Worm (Caenorhabditis elegans): ENCODE measurements around the gene klp-7.

Gene klp-7

DNA sequence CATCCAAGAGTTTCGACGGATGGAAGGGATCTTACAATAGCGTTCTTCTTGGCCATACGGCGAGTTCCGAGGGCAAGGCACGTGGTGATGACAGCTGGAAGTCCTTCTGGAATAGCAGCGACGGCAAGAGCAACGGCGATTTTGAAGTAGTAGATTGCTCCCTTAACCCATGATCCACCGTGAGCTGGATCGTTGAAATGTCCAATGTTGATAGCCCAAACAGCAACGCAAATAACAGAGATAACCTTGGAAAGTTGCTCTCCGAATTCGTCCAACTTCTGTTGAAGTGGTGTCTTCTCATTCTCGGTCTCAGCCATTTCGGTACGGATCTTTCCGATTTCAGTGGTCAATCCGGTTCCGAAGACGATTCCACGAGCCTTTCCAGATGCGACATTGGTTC, 9.5 kb downstream of the klp-7 start:
- no peak for TF ChIP-seq ceh-36 (tag; optimal IDR thresholded peaks at IDR 0.05)
- TF ChIP-seq F13C5.2 (tag; optimal IDR thresholded peaks at IDR 0.05): no peak
- TF ChIP-seq tbx-11 (GFP tag; IDR thresholded peaks at IDR 0.05): no peak
- TF ChIP-seq hmg-4 (GFP tag; optimal IDR thresholded peaks at IDR 0.05): no peak
- no peak for TF ChIP-seq aly-1 (tag; optimal IDR thresholded peaks at IDR 0.05)
- no peak for TF ChIP-seq tbx-37 (GFP tag; conservative IDR thresholded peaks at IDR 0.05)
- TF ChIP-seq B0310.2 (tag; optimal IDR thresholded peaks at IDR 0.05): no peak
- no peak for TF ChIP-seq flt-1 (GFP tag; IDR thresholded peaks at IDR 0.05)
- no peak for TF ChIP-seq ets-7 (tag; optimal IDR thresholded peaks at IDR 0.05)
- no peak for TF ChIP-seq ceh-13 (GFP tag; optimal IDR thresholded peaks at IDR 0.05)
- TF ChIP-seq sea-1 (GFP tag; conservative IDR thresholded peaks at IDR 0.05): no peak
- no peak for TF ChIP-seq pes-1 (GFP tag; IDR thresholded peaks at IDR 0.05)
- TF ChIP-seq ama-1 (optimal IDR thresholded peaks at IDR 0.05): no peak
- TF ChIP-seq tra-4 (tag; optimal IDR thresholded peaks at IDR 0.05): no peak
- no peak for TF ChIP-seq hmbx-1 (tag; optimal IDR thresholded peaks at IDR 0.05)
- TF ChIP-seq hnd-1 (tag; optimal IDR thresholded peaks at IDR 0.05): no peak
- no peak for TF ChIP-seq scrt-1 (GFP tag; IDR thresholded peaks at IDR 0.05)

DNA sequence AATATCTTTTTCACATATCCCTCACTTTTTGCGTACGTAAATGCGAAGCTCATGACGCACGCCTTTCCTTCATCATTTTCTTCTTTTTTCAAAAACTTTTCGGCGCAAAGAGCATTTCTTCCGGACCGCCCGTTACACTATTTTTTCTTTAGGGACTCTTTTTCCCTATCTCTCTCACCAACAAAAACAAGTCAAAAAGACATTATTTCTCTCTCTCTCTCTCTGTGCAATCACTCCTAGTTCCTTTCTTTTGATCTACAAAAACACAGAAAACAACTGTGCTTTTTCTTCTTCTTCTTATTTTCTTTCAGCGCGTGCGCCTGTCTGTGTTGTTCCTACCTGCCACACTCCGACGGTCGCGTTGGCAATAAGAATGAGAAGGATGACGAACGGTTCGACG, 10.3 kb downstream of the klp-7 start:
- no peak for TF ChIP-seq sea-1 (GFP tag; conservative IDR thresholded peaks at IDR 0.05)
- no peak for TF ChIP-seq pes-1 (GFP tag; IDR thresholded peaks at IDR 0.05)
- no peak for TF ChIP-seq hmg-4 (GFP tag; optimal IDR thresholded peaks at IDR 0.05)
- no peak for TF ChIP-seq ets-7 (tag; optimal IDR thresholded peaks at IDR 0.05)
- TF ChIP-seq aly-1 (tag; optimal IDR thresholded peaks at IDR 0.05): no peak
- no peak for TF ChIP-seq hnd-1 (tag; optimal IDR thresholded peaks at IDR 0.05)
- TF ChIP-seq flt-1 (GFP tag; IDR thresholded peaks at IDR 0.05): no peak
- TF ChIP-seq F13C5.2 (tag; optimal IDR thresholded peaks at IDR 0.05): no peak
- no peak for TF ChIP-seq tra-4 (tag; optimal IDR thresholded peaks at IDR 0.05)
- no peak for TF ChIP-seq tbx-11 (GFP tag; IDR thresholded peaks at IDR 0.05)
- TF ChIP-seq ama-1 (optimal IDR thresholded peaks at IDR 0.05): no peak
- TF ChIP-seq hmbx-1 (tag; optimal IDR thresholded peaks at IDR 0.05): no peak
- TF ChIP-seq ceh-36 (tag; optimal IDR thresholded peaks at IDR 0.05): no peak
- TF ChIP-seq ceh-13 (GFP tag; optimal IDR thresholded peaks at IDR 0.05): no peak
- no peak for TF ChIP-seq B0310.2 (tag; optimal IDR thresholded peaks at IDR 0.05)
- TF ChIP-seq scrt-1 (GFP tag; IDR thresholded peaks at IDR 0.05): no peak
- no peak for TF ChIP-seq tbx-37 (GFP tag; conservative IDR thresholded peaks at IDR 0.05)

DNA sequence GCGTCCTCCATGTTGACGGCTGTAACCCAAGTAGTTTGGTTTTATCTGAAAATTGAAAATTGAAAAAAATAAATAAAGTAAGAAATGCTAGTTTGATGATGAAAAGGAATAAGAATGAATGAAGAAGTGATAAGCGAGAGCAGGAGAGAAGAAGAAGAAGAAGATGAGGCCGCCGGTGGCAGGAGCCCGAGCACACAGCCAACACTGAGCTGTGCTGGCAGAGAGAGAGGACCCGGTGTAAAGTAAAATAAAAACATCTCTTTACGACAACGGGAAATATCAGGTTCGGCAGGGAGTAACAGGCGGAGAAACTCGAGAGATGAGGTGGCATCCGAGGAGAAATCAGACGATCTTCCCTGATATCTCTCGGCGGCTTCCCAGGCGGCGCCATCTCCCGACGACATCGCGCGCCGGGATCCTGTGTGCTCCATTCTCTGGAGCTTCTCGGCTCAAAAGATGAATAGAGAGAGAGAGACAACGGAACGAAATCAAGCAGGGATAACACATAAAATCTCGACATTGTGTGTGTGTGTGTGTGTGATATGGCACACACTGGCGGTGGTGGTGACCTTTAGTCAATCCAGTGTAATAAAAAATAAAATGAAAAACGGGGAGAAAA, 11.2 kb downstream of the klp-7 start, which contains the start of gene sca-1:
Gene sca-1 (minus strand): TSS at position 51 of the 619 bp plus-strand sequence.
- no peak for TF ChIP-seq aly-1 (tag; optimal IDR thresholded peaks at IDR 0.05)
- TF ChIP-seq ceh-36 (tag; optimal IDR thresholded peaks at IDR 0.05): no peak
- no peak for TF ChIP-seq ama-1 (optimal IDR thresholded peaks at IDR 0.05)
- TF ChIP-seq tbx-37 (GFP tag; conservative IDR thresholded peaks at IDR 0.05): no peak
- TF ChIP-seq flt-1 (GFP tag; IDR thresholded peaks at IDR 0.05): no peak
- TF ChIP-seq ceh-13 (GFP tag; optimal IDR thresholded peaks at IDR 0.05): no peak
- TF ChIP-seq hnd-1 (tag; optimal IDR thresholded peaks at IDR 0.05): no peak
- no peak for TF ChIP-seq pes-1 (GFP tag; IDR thresholded peaks at IDR 0.05)
- TF ChIP-seq hmbx-1 (tag; optimal IDR thresholded peaks at IDR 0.05): no peak
- TF ChIP-seq scrt-1 (GFP tag; IDR thresholded peaks at IDR 0.05): no peak
- TF ChIP-seq hmg-4 (GFP tag; optimal IDR thresholded peaks at IDR 0.05): no peak
- no peak for TF ChIP-seq F13C5.2 (tag; optimal IDR thresholded peaks at IDR 0.05)
- no peak for TF ChIP-seq ets-7 (tag; optimal IDR thresholded peaks at IDR 0.05)

DNA sequence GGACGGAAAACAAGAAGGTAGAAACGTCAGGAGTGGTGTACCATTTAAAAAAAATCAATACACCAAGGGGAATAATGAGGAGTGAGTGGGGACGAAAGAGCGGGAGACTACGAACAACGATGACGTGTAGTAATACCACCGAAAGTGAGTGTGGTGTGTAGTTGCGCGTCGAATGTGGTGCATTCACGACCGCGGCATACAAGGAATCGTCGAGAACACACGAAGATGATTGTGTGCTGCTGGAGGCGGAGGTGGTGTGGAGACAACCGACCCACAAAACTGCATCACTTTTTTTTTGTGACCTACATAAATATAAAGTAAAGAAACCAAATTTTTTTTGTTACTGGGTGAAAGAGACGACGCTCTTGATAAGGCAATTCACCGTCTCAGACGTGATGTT, 12.6 kb downstream of the klp-7 start:
- TF ChIP-seq ceh-36 (tag; optimal IDR thresholded peaks at IDR 0.05): no peak
- no peak for TF ChIP-seq pes-1 (GFP tag; IDR thresholded peaks at IDR 0.05)
- TF ChIP-seq hmg-4 (GFP tag; optimal IDR thresholded peaks at IDR 0.05): peak; percentile 59
- TF ChIP-seq tbx-37 (GFP tag; conservative IDR thresholded peaks at IDR 0.05): no peak
- TF ChIP-seq sea-1 (GFP tag; conservative IDR thresholded peaks at IDR 0.05): no peak
- TF ChIP-seq aly-1 (tag; optimal IDR thresholded peaks at IDR 0.05): no peak

DNA sequence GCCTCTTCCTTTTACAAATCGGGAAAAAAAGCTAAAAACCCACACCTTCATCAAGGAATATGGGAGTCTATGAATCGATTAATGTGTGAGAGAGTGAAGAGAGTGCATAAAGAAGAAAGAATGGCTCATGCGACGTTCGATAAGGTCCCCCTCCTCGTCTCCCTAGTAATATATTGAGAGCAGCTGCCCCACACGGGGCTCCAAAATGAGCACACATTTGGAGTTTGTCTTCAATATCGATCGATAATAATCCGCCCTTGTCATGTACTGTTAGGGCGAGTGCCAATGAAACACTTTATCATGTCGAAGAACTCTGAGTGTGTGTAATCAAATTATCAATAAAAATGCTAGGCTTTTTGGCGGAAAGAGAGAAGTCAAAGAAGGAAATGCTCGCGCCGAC, 13.5 kb downstream of the klp-7 start:
- TF ChIP-seq F13C5.2 (tag; optimal IDR thresholded peaks at IDR 0.05): no peak
- no peak for TF ChIP-seq pes-1 (GFP tag; IDR thresholded peaks at IDR 0.05)

DNA sequence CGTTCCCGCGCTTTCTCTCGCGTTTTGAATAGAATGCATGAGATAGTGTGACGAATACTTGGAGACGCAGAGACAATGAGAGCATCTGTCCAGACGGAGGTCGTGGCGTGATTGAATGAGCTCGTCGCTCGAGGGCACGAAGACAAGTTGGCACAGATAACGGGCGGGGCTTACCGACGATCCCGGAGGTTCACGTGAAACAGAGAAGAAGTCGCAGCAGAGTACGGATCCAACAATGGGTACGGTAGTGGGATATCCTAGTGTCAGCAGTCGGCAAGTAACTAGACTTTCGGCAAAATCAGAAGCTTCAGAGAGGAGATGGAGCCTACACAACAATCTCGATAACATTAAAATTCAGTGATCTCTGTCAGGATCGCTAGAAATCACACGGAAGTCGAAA, 14.1 kb downstream of the klp-7 start:
- TF ChIP-seq scrt-1 (GFP tag; IDR thresholded peaks at IDR 0.05) (no peak), F13C5.2 (tag; optimal IDR thresholded peaks at IDR 0.05) (no peak), hmbx-1 (tag; optimal IDR thresholded peaks at IDR 0.05) (no peak), pes-1 (GFP tag; IDR thresholded peaks at IDR 0.05) (no peak), tbx-37 (GFP tag; conservative IDR thresholded peaks at IDR 0.05) (no peak), tbx-11 (GFP tag; IDR thresholded peaks at IDR 0.05) (no peak)

DNA sequence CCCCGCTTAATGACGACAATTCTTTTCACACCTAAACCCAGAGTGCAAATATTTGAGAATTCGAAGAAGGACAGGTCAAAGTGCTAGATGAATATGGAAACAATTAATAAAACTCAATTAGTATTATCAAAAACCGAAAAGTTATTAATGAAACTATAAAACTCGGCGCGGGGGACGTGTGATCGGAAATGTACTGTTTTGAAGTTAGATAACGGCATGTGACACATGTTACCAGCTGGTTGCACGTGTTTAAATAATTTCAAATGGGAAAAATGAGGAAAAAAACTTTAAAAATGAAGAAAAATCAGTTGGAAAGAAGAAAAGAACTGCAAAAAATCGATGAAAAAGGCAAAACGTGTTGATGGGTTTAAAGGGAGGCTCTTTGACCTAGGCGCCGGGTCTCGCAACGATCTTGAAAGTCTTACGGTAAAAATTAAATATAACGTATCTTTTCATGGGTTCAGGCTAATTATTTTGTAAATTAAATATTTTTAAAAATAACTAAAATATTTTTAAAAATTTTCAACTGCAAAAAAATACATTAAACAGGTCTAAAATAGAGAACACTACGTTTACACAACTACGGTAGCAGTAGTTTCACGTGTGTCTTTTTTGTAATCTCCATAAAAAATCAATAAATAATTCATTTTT, 15.0 kb downstream of the klp-7 start:
- TF ChIP-seq ceh-36 (tag; optimal IDR thresholded peaks at IDR 0.05) (no peak), ama-1 (optimal IDR thresholded peaks at IDR 0.05) (no peak), ets-7 (tag; optimal IDR thresholded peaks at IDR 0.05) (no peak), sea-1 (GFP tag; conservative IDR thresholded peaks at IDR 0.05) (no peak), flt-1 (GFP tag; IDR thresholded peaks at IDR 0.05) (no peak), tbx-37 (GFP tag; conservative IDR thresholded peaks at IDR 0.05) (no peak), hnd-1 (tag; optimal IDR thresholded peaks at IDR 0.05) (no peak), tra-4 (tag; optimal IDR thresholded peaks at IDR 0.05) (no peak), B0310.2 (tag; optimal IDR thresholded peaks at IDR 0.05) (no peak)
